Fruit fly (Drosophila melanogaster): Measurements from ENCODE around the gene LeuRS.
A peak's percentile ranks its signal among the peaks of the same experiment; 100 is the strongest.

Gene LeuRS

DNA sequence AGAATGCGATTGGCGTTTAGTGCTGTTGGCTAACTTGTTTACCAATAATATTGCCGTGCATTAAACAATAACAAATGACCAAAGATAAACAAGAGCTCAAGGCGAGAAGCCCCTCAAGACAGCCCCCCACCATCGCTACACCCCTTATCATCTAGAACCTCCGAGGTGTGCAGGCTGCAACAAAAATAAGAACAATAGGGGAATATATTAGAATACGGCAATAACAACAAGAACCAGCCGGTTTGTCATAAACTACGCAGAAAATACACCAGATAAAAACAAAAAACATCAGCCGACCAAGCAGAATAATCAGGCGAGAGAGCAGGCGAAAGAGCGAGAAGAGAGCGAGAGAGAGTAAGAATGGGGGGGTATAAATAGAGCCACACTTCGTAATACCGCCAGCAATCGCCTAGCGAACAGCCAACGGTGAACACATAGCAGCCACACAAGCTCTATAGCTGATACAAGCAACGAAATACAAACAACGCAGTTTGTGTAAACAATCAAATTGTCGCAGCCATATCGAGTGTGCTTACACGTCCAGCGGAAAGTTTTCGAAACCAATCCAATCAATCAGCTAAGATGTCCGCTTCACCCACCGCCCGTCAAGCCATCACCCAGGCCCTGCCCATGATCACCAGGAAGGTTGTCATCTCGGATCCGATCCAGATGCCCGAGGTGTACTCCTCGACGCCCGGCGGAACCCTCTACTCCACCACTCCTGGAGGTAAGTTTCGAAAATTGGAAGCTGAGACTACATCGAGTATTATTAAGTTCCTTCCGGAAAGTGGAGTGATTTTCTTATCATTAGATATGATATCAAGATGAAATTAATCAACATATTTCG lies 36.2 kb downstream of the LeuRS start, which contains the start of gene Thor (continued):
- TF ChIP-seq tna (GFP tag; IDR thresholded peaks at IDR 0.05; ENCODE audit: partially characterized antibody) (peak; percentile 73; the same call in 1 of the 2 replicates), pnt (GFP tag; optimal IDR thresholded peaks at IDR 0.05) (peak; percentile 26), NFAT (GFP tag; IDR thresholded peaks at IDR 0.05) (peak; percentile 96), CG6654 (GFP tag; optimal IDR thresholded peaks at IDR 0.05) (no peak), luna (GFP tag; optimal IDR thresholded peaks at IDR 0.05) (peak; percentile 35), CG32532 (GFP tag; IDR thresholded peaks at IDR 0.05) (peak; percentile 84), eyg (GFP tag; optimal IDR thresholded peaks at IDR 0.05) (peak; percentile 72), Fer3 (tag; optimal IDR thresholded peaks at IDR 0.05) (peak; percentile 74), cwo (GFP tag; optimal IDR thresholded peaks at IDR 0.05) (peak; percentile 85), HmgZ (tag; optimal IDR thresholded peaks at IDR 0.05) (peak; percentile 80), nmo (GFP tag; optimal IDR thresholded peaks at IDR 0.05) (peak; percentile 31), Sox100B (GFP tag; optimal IDR thresholded peaks at IDR 0.05) (no peak), Eip74EF (GFP tag; optimal IDR thresholded peaks at IDR 0.05) (peak in 1 of 2 experiments; percentile 45), Opbp (GFP tag; IDR thresholded peaks at IDR 0.05; ENCODE audit: partially characterized antibody) (peak; percentile 71), CG31365 (tag; optimal IDR thresholded peaks at IDR 0.05) (peak; percentile 46), cas (GFP tag; IDR thresholded peaks at IDR 0.05) (peak; percentile 63), HLH54F (GFP tag; optimal IDR thresholded peaks at IDR 0.05) (peak; percentile 54), Hr39 (optimal IDR thresholded peaks at IDR 0.05) (no peak), caup (GFP tag; optimal IDR thresholded peaks at IDR 0.05; ENCODE audit: severe bottlenecking) (peak; percentile 91), CG2678 (tag; optimal IDR thresholded peaks at IDR 0.05) (peak; percentile 61), CG8089 (GFP tag; optimal IDR thresholded peaks at IDR 0.05) (peak; percentile 45), Dek (tag; optimal IDR thresholded peaks at IDR 0.05) (peak; percentile 25), CG2712 (tag; optimal IDR thresholded peaks at IDR 0.05) (peak; percentile 56), CG13624 (GFP tag; optimal IDR thresholded peaks at IDR 0.05) (peak; percentile 96), mirr (GFP tag; optimal IDR thresholded peaks at IDR 0.05) (peak; percentile 91), p53 (GFP tag; optimal IDR thresholded peaks at IDR 0.05) (peak; percentile 57), sens-2 (GFP tag; IDR thresholded peaks at IDR 0.05) (0 out of 2 replicates have a peak, but pooled peaks have one; percentile 63), CG12659 (GFP tag; optimal IDR thresholded peaks at IDR 0.05) (peak; percentile 74), D (optimal IDR thresholded peaks at IDR 0.05) (peak; percentile 57), D (GFP tag; optimal IDR thresholded peaks at IDR 0.05) (peak; percentile 3), CG1792 (GFP tag; optimal IDR thresholded peaks at IDR 0.05) (peak; percentile 51), Sin3A (optimal IDR thresholded peaks at IDR 0.05) (no peak), Neu2 (GFP tag; optimal IDR thresholded peaks at IDR 0.05; ENCODE audit: borderline replicate concordance) (no peak), CG3726 (GFP tag; IDR thresholded peaks at IDR 0.05) (peak; percentile 53; the same call in 1 of the 3 replicates), Mad (GFP tag; optimal IDR thresholded peaks at IDR 0.05) (peak; percentile 43), sc (optimal IDR thresholded peaks at IDR 0.05) (no peak), sc (GFP tag; optimal IDR thresholded peaks at IDR 0.05) (peak; percentile 41), MBD-R2 (GFP tag; IDR thresholded peaks at IDR 0.05) (peak; percentile 21; the same call in 1 of the 2 replicates), tap (tag; optimal IDR thresholded peaks at IDR 0.05) (peak; percentile 50), CG4404 (GFP tag; IDR thresholded peaks at IDR 0.05) (no peak), CG30431 (GFP tag; optimal IDR thresholded peaks at IDR 0.05) (no peak), ken (GFP tag; IDR thresholded peaks at IDR 0.05) (peak; percentile 75; the same call in 2 of the 3 replicates), CG2116 (GFP tag; optimal IDR thresholded peaks at IDR 0.05) (no peak), ab (GFP tag; optimal IDR thresholded peaks at IDR 0.05) (peak; percentile 58), sens (GFP tag) (peak; percentile 90), CG4617 (GFP tag; optimal IDR thresholded peaks at IDR 0.05; ENCODE audit: borderline replicate concordance) (peak; percentile 37), Mrtf (GFP tag; IDR thresholded peaks at IDR 0.05) (0 out of 3 replicates have a peak, but pooled peaks have one; percentile 14), CG10431 (GFP tag; optimal IDR thresholded peaks at IDR 0.05) (peak; percentile 84), CG10321 (GFP tag; IDR thresholded peaks at IDR 0.05) (peak; percentile 58)
